Worm (Caenorhabditis elegans) whole organism, late embryonic: ENCODE data around the gene srh-178.

ENCODE experiments used
- C08G9.2 ChIP-seq: sonication (generic microtip); optimal IDR thresholded peaks from 2 replicates; lab custom pipeline; 2016; ENCODE audit warnings: mild to moderate bottlenecking, missing genetic modification characterization, moderate library complexity, missing compliant biosample characterization
- F13H6.1 ChIP-seq: sonication (generic microtip); optimal IDR thresholded peaks from 2 replicates; lab custom pipeline; 2016; ENCODE audit warnings: missing genetic modification characterization, missing compliant biosample characterization
- K09A11.1 ChIP-seq: sonication (generic microtip); optimal IDR thresholded peaks from 2 replicates; lab custom pipeline; 2017; ENCODE audit warnings: antibody characterized with exemption, mild to moderate bottlenecking, missing genetic modification characterization, missing compliant biosample characterization; ENCODE audit not compliant: insufficient read depth
- Y22D7AL.16 ChIP-seq: sonication (generic microtip); optimal IDR thresholded peaks from 2 replicates; lab custom pipeline; 2016; ENCODE audit warnings: missing genetic modification characterization, missing compliant biosample characterization
- ahr-1 ChIP-seq: sonication (generic microtip); optimal IDR thresholded peaks from 2 replicates; lab custom pipeline; 2016; ENCODE audit warnings: missing genetic modification characterization, missing compliant biosample characterization
- ama-1 ChIP-seq: fragments of 150-350 bp; optimal IDR thresholded peaks from 2 replicates; lab custom pipeline; 2014
- ceh-18 ChIP-seq: sonication (generic microtip); optimal IDR thresholded peaks from 2 replicates; lab custom pipeline; 2016; ENCODE audit warnings: missing genetic modification characterization, missing compliant biosample characterization
- ceh-19 ChIP-seq: fragments of 200-800 bp; sonication (Bioruptor generic); optimal IDR thresholded peaks from 2 replicates; lab custom pipeline; 2018; ENCODE audit warnings: mild to moderate bottlenecking, missing genetic modification characterization, missing compliant biosample characterization
- ceh-2 ChIP-seq: sonication (generic microtip); optimal IDR thresholded peaks from 2 replicates; lab custom pipeline; 2016; ENCODE audit warnings: missing genotype, missing genetic modification characterization, missing compliant biosample characterization
- ceh-30 ChIP-seq: fragments of 150-350 bp; optimal IDR thresholded peaks from 2 replicates; lab custom pipeline; 2014; ENCODE audit warnings: missing biosample characterization, missing genetic modification characterization
- ceh-31 ChIP-seq: sonication (generic microtip); optimal IDR thresholded peaks from 2 replicates; lab custom pipeline; 2016; ENCODE audit warnings: missing genetic modification characterization, missing compliant biosample characterization
- ceh-34 ChIP-seq: sonication (generic microtip); optimal IDR thresholded peaks from 2 replicates; lab custom pipeline; 2016; ENCODE audit warnings: mild to moderate bottlenecking, missing genetic modification characterization, missing compliant biosample characterization
- ceh-45 ChIP-seq: fragments of 200-800 bp; sonication (Bioruptor generic); IDR thresholded peaks from 2 replicates; pipeline ENCODE4 v1.3.6; 2022; ENCODE audit warnings: missing genetic modification reagents, missing genetic modification characterization, missing compliant biosample characterization
- ceh-48 ChIP-seq: sonication (generic microtip); optimal IDR thresholded peaks from 2 replicates; lab custom pipeline; 2016; ENCODE audit warnings: missing genetic modification characterization, inconsistent platforms, missing compliant biosample characterization
- ceh-9 ChIP-seq: sonication (generic microtip); optimal IDR thresholded peaks from 2 replicates; lab custom pipeline; 2016; ENCODE audit warnings: mild to moderate bottlenecking, missing genetic modification characterization, inconsistent platforms, missing compliant biosample characterization
- dve-1 ChIP-seq: sonication (generic microtip); optimal IDR thresholded peaks from 2 replicates; lab custom pipeline; 2017; ENCODE audit warnings: antibody characterized with exemption, mild to moderate bottlenecking, missing genetic modification characterization, missing compliant biosample characterization
- elt-4 ChIP-seq: sonication (generic microtip); optimal IDR thresholded peaks from 2 replicates; lab custom pipeline; 2016; ENCODE audit warnings: missing genetic modification characterization, missing compliant biosample characterization
- fax-1 ChIP-seq: sonication (generic microtip); optimal IDR thresholded peaks from 2 replicates; lab custom pipeline; 2016; ENCODE audit warnings: missing genotype, missing genetic modification characterization, missing compliant biosample characterization
- fkh-6 ChIP-seq: sonication (generic microtip); optimal IDR thresholded peaks from 2 replicates; lab custom pipeline; 2016; ENCODE audit warnings: missing genetic modification characterization, missing compliant biosample characterization
- hlh-30 ChIP-seq: sonication (generic microtip); optimal IDR thresholded peaks from 2 replicates; lab custom pipeline; 2017; ENCODE audit warnings: antibody characterized with exemption, missing genetic modification characterization, missing compliant biosample characterization; ENCODE audit not compliant: insufficient read depth
- hlh-8 ChIP-seq: sonication (generic microtip); optimal IDR thresholded peaks from 2 replicates; lab custom pipeline; 2016; ENCODE audit warnings: missing genotype, missing genetic modification characterization, missing compliant biosample characterization
- nfya-1 ChIP-seq: sonication (generic microtip); optimal IDR thresholded peaks from 2 replicates; lab custom pipeline; 2017; ENCODE audit warnings: missing genetic modification characterization, mild to moderate bottlenecking, missing compliant biosample characterization, antibody characterized with exemption, moderate library complexity
- nhr-11 ChIP-seq: fragments of 150-350 bp; optimal IDR thresholded peaks from 2 replicates; lab custom pipeline; 2014; ENCODE audit warnings: missing biosample characterization, missing genetic modification characterization
- nhr-232 ChIP-seq: sonication (generic microtip); optimal IDR thresholded peaks from 2 replicates; lab custom pipeline; 2016; ENCODE audit warnings: missing genetic modification characterization, missing compliant biosample characterization
- npax-4 ChIP-seq: sonication (generic microtip); optimal IDR thresholded peaks from 2 replicates; lab custom pipeline; 2016; ENCODE audit warnings: missing genetic modification characterization, missing compliant biosample characterization
- pag-3 ChIP-seq: sonication (generic microtip); optimal IDR thresholded peaks from 2 replicates; lab custom pipeline; 2016; ENCODE audit warnings: missing compliant biosample characterization, missing genetic modification characterization, borderline replicate concordance
- pax-1 ChIP-seq: fragments of 150-350 bp; optimal IDR thresholded peaks from 2 replicates; lab custom pipeline; 2014; ENCODE audit warnings: missing biosample characterization, missing genetic modification characterization
- pros-1 ChIP-seq: fragments of 150-350 bp; optimal IDR thresholded peaks from 2 replicates; lab custom pipeline; 2014; ENCODE audit warnings: missing biosample characterization, missing genetic modification reagents, missing genetic modification characterization
- ref-2 ChIP-seq: sonication (generic microtip); optimal IDR thresholded peaks from 2 replicates; lab custom pipeline; 2016; ENCODE audit warnings: missing genetic modification characterization, missing compliant biosample characterization
- rnt-1 ChIP-seq: sonication (generic microtip); optimal IDR thresholded peaks from 2 replicates; lab custom pipeline; 2016; ENCODE audit warnings: missing genetic modification characterization, missing compliant biosample characterization
- tbx-7 ChIP-seq: sonication (generic microtip); optimal IDR thresholded peaks from 2 replicates; lab custom pipeline; 2016; ENCODE audit warnings: missing genotype, missing genetic modification characterization, missing compliant biosample characterization
- ttx-3 ChIP-seq: sonication (generic microtip); optimal IDR thresholded peaks from 2 replicates; lab custom pipeline; 2016; ENCODE audit warnings: missing genetic modification reagents, missing genetic modification characterization, missing compliant biosample characterization
- unc-42 ChIP-seq: sonication (generic microtip); optimal IDR thresholded peaks from 2 replicates; lab custom pipeline; 2016; ENCODE audit warnings: missing genotype, missing genetic modification characterization, missing compliant biosample characterization
- unc-55 ChIP-seq: sonication (generic microtip); optimal IDR thresholded peaks from 2 replicates; lab custom pipeline; 2017; ENCODE audit warnings: missing biosample characterization, missing genetic modification reagents, missing genetic modification characterization
- unc-86 ChIP-seq: sonication (generic microtip); optimal IDR thresholded peaks from 2 replicates; lab custom pipeline; 2016; ENCODE audit warnings: missing genetic modification characterization, missing compliant biosample characterization
- zip-5 ChIP-seq: sonication (generic microtip); optimal IDR thresholded peaks from 2 replicates; lab custom pipeline; 2016; ENCODE audit warnings: missing genetic modification characterization, missing compliant biosample characterization
- ztf-16 ChIP-seq: sonication (generic microtip); optimal IDR thresholded peaks from 2 replicates; lab custom pipeline; 2017; ENCODE audit warnings: missing genetic modification characterization, missing compliant biosample characterization

The srh-178 gene

DNA sequence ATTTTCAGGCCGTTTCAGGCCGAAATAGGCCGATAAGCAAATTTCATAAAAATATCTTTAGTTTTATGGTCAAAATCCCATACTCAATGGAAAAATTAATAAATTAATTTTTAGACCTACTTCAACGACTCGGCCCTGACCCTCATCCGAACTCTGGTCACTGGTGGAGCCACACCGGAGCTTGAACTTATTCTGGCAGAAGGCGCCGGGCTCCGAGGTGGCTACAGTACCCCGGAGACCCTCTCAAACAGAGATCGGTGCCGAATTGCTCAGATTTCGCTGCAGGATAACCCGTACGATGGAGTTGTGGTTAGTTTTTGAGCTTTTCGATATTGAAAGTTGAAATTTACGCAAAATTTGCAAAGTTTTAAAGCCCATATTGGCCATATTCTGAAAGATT lies 26.6 kb upstream of the srh-178 start:
- no peak for TF ChIP-seq fax-1 (tag; lab: Kevin White, UChicago)
- no peak for TF ChIP-seq unc-86 (tag; lab: Kevin White, UChicago)
- no peak for TF ChIP-seq zip-5 (tag; lab: Kevin White, UChicago)
- TF ChIP-seq pag-3 (tag; lab: Kevin White, UChicago) = peak; percentile 64

DNA sequence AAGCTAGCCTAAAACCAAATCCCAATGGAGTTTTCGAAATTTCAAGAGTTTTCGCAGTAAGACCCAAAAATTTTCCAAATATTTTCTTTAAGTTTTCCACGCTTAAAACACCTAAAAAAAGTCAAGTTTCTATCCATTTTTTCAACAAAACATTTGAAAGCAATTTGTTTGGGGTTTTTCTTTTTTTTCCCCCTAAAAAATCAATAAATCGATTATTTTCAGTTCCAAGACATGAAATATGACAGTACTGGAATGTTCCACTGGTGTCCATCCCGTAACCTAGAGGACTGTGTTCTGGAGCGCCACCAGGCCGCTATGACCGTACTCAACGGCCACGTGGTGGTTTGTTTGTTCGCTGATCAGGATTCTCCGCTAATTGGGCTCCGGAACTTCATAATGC lies 24.5 kb upstream of the srh-178 start:
- peak; percentile 14 for TF ChIP-seq ceh-48 (tag; lab: Kevin White, UChicago)
- TF ChIP-seq fkh-6 (tag; lab: Kevin White, UChicago) = no peak

DNA sequence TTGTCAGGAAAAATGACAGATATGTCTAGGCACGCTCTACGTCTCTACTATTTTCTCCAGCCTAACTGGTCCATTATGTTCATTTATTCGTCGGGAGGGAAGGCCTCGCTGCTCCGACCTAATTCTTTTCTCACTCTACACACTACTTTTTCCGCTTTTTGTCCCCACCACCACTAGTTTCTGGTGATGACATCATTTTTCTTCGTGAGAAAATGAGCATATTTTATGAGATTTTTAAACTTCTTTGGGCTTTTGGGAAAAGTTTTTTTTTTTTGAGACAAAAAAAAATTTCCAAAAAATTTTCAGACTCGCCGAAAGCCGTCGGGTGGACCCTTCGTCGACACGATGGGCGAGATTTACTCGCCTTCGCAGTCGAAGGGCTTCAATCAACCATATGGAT lies 11.8 kb upstream of the srh-178 start, which contains the start of gene slo-1:
Gene slo-1, plus strand, starts transcription at position 301 of the 400 bp plus-strand sequence.
- TF ChIP-seq unc-55 = no peak
- peak; percentile 6 for TF ChIP-seq unc-42
- TF ChIP-seq ahr-1 (tag; lab: Kevin White, UChicago) = no peak

DNA sequence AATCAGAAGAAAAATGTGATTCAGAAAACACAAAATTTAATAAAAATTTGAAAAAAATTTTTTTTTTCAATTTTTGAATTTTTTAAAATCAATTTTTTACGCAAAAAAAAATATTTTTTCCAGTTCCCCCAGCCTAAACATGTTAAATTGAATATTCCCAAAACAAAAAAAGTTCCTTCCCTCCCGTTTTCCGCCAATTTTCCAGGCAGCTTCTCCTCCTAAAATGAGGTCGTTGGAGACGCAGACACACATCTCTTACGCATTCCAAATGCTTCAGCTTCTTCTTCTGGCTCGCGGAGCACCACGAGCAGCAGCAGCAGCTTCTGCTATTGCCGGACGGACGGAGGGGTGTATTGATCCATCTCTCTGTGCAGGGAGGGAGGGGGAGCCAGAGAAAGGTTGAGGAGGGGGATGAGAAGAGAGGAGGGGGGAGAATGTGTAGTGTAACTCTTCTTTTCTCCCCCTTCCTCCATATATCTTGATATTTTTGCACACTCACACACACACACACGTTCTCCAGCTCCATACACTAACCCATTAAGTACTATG lies 10.2 kb upstream of the srh-178 start:
- TF ChIP-seq unc-86 (tag; lab: Kevin White, UChicago) (peak; percentile 6), ahr-1 (tag; lab: Kevin White, UChicago) (no peak), ceh-31 (peak; percentile 29), unc-42 (peak; percentile 66), rnt-1 (tag; lab: Kevin White, UChicago) (no peak), nfya-1 (tag; lab: Kevin White, UChicago) (peak; percentile 75), tbx-7 (tag; lab: Kevin White, UChicago) (no peak), ceh-45 (GFP tag; lab: Robert Waterston, UW) (no peak), ceh-19 (GFP tag; lab: Kevin White, UChicago) (peak; percentile 20), pros-1 (tag; lab: Kevin White, UChicago) (peak; percentile 4), ceh-48 (tag; lab: Kevin White, UChicago) (peak; percentile 86)

DNA sequence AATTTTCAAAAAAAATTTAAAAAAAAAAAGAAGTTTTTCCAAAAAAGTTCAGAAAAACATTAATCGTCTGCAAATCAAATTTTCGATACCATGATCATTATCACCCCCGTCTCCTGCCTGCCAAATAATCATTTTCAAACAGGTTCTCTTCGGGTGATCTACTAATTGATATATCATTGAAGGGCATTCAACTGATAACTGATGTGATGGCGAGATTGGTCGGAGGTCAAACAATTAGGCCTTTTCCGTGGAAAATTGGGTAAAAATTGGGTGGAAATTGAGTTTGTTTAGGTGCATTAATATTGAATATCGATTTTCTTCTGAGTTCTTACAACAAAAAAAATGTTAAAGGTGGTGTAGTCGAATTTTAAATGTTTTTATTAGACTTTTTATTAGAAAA lies 7.0 kb upstream of the srh-178 start, which contains the start of gene Y51A2D.18:
Gene Y51A2D.18, minus strand, starts transcription at position 101 of the 400 bp plus-strand sequence.
- TF ChIP-seq hlh-8 (tag; lab: Kevin White, UChicago) = no peak
- TF ChIP-seq unc-86 (tag; lab: Kevin White, UChicago) = no peak
- no peak for TF ChIP-seq ttx-3 (tag; lab: Kevin White, UChicago)
- no peak for TF ChIP-seq ceh-31
- TF ChIP-seq dve-1 (tag; lab: Kevin White, UChicago) = no peak
- no peak for TF ChIP-seq ahr-1 (tag; lab: Kevin White, UChicago)
- TF ChIP-seq ztf-16 (tag; lab: Kevin White, UChicago) = no peak
- TF ChIP-seq hlh-30 (tag; lab: Kevin White, UChicago) = no peak
- no peak for TF ChIP-seq F13H6.1 (tag; lab: Kevin White, UChicago)
- TF ChIP-seq ama-1 (lab: Kevin White, UChicago) = no peak
- TF ChIP-seq ceh-18 (tag; lab: Kevin White, UChicago) = no peak
- no peak for TF ChIP-seq ceh-2
- no peak for TF ChIP-seq elt-4 (tag; lab: Kevin White, UChicago)
- TF ChIP-seq C08G9.2 (tag; lab: Kevin White, UChicago) = no peak

DNA sequence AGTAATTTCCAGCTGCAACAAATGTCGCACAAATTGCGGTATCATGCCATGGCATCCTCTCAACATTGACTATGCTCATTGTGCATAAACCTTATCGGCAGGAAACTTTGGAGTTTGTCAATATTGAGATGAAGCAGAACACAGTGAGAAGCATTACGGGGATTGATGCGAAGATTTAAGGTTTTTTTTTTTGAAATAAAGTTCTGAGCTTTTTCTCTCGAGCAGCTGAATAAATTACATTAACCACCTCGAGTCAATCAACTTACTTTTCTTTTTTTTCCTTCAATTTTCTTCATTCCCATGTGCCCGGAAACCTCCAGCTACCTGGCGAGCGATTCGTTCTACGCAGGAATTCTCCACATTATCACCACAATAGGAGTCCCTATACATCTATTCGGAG lies 4.0 kb downstream of the srh-178 start, which contains the start of gene srh-179:
Gene srh-179, plus strand, starts transcription at position 301 of the 400 bp plus-strand sequence.
- TF ChIP-seq dve-1 (tag; lab: Kevin White, UChicago) (no peak), ceh-48 (tag; lab: Kevin White, UChicago) (no peak), ceh-30 (no peak), ref-2 (tag; lab: Kevin White, UChicago) (no peak), nhr-11 (tag; lab: Kevin White, UChicago) (no peak), Y22D7AL.16 (tag; lab: Kevin White, UChicago) (no peak), pax-1 (no peak), K09A11.1 (no peak), elt-4 (tag; lab: Kevin White, UChicago) (no peak), ceh-31 (no peak), nhr-232 (tag; lab: Kevin White, UChicago) (no peak), ahr-1 (tag; lab: Kevin White, UChicago) (no peak), npax-4 (no peak), ceh-9 (tag; lab: Kevin White, UChicago) (no peak), pros-1 (tag; lab: Kevin White, UChicago) (no peak), nfya-1 (tag; lab: Kevin White, UChicago) (no peak), ceh-34 (no peak)
